Fruit fly (Drosophila melanogaster) whole organism, embryonic: ENCODE results near the gene Try29F.

Source experiments
- Atf6 ChIP-seq: fragments of 200-800 bp; sonication (Bioruptor generic); IDR thresholded peaks from 2 replicates; pipeline ENCODE4 v1.3.6; 2022; ENCODE audit warnings: missing biosample characterization, missing genetic modification characterization
- B-H1 ChIP-seq: fragments of 200-800 bp; sonication (Bioruptor generic); IDR thresholded peaks from 3 replicates; pipeline ENCODE4 v1.3.6; 2022; ENCODE audit warnings: missing biosample characterization, missing genetic modification characterization
- CG13624 ChIP-seq: fragments of 200-800 bp; sonication (Bioruptor generic); optimal IDR thresholded peaks from 2 replicates; lab custom pipeline; 2016; ENCODE audit warnings: missing biosample characterization, missing genetic modification characterization
- CG14667 ChIP-seq: fragments of 200-800 bp; sonication (Bioruptor generic); IDR thresholded peaks from 2 replicates; pipeline ENCODE4 v1.3.6; 2022; ENCODE audit warnings: missing biosample characterization, missing genetic modification characterization
- CG16815 ChIP-seq: fragments of 200-800 bp; sonication (Bioruptor generic); optimal IDR thresholded peaks from 3 replicates; lab custom pipeline; 2017; ENCODE audit warnings: missing biosample characterization, mild to moderate bottlenecking, missing genetic modification characterization
- CG17186 ChIP-seq: fragments of 200-800 bp; sonication (Bioruptor generic); optimal IDR thresholded peaks from 3 replicates; lab custom pipeline; 2017; ENCODE audit warnings: missing biosample characterization, missing genetic modification reagents, missing genetic modification characterization
- CG2120 ChIP-seq: fragments of 200-800 bp; sonication (Bioruptor generic); optimal IDR thresholded peaks from 3 replicates; lab custom pipeline; 2016; ENCODE audit warnings: missing biosample characterization, missing genetic modification characterization
- CG30020 ChIP-seq: fragments of 200-800 bp; optimal IDR thresholded peaks from 2 replicates; lab custom pipeline; 2019; ENCODE audit warnings: missing biosample characterization, mild to moderate bottlenecking, missing genetic modification characterization, moderate library complexity
- CG32532 ChIP-seq: fragments of 200-800 bp; sonication (Bioruptor generic); IDR thresholded peaks from 2 replicates; pipeline ENCODE4 v1.3.6; 2022; ENCODE audit warnings: missing biosample characterization, missing genetic modification characterization
- CG34224 ChIP-seq: fragments of 200-800 bp; sonication (Bioruptor generic); IDR thresholded peaks from 3 replicates; pipeline ENCODE4 v1.3.6; 2022; ENCODE audit warnings: missing biosample characterization, missing genetic modification characterization; ENCODE audit not compliant: partially characterized antibody
- CG6854 ChIP-seq: fragments of 200-800 bp; sonication (Bioruptor generic); optimal IDR thresholded peaks from 3 replicates; lab custom pipeline; 2017; ENCODE audit warnings: missing biosample characterization, mild to moderate bottlenecking, missing genetic modification characterization
- CG7786 ChIP-seq: fragments of 200-800 bp; sonication (Bioruptor generic); optimal IDR thresholded peaks from 2 replicates; lab custom pipeline; 2016; ENCODE audit warnings: missing biosample characterization, missing genetic modification characterization
- CG8290 ChIP-seq, 3 experiments: fragments of 200-800 bp; sonication (Bioruptor generic); optimal IDR thresholded peaks; 2 replicates each; lab custom pipeline; 2016 to 2019; ENCODE audit warnings: missing biosample characterization in 3 of 3, missing genetic modification characterization in 3 of 3, mild to moderate bottlenecking in 2 of 3, moderate library complexity in 1 of 3
- CG8924 ChIP-seq: fragments of 200-800 bp; optimal IDR thresholded peaks from 3 replicates; lab custom pipeline; 2019; ENCODE audit warnings: missing biosample characterization, mild to moderate bottlenecking, missing genetic modification characterization, moderate library complexity
- Ets65A ChIP-seq: fragments of 200-800 bp; sonication (Bioruptor generic); peaks from one replicate; lab custom pipeline; 2016; ENCODE audit warnings: missing biosample characterization, missing genetic modification characterization
- Hmx ChIP-seq: fragments of 200-800 bp; sonication (Bioruptor generic); optimal IDR thresholded peaks from 2 replicates; lab custom pipeline; 2016; ENCODE audit warnings: missing biosample characterization, missing genetic modification characterization
- Lpt ChIP-seq: fragments of >200 bp; optimal IDR thresholded peaks from 2 replicates; lab custom pipeline; 2018; ENCODE audit warnings: missing biosample characterization, missing genetic modification characterization
- Max ChIP-seq: fragments of 200-800 bp; sonication (Bioruptor generic); optimal IDR thresholded peaks from 2 replicates; lab custom pipeline; 2016; ENCODE audit warnings: missing biosample characterization, mild to moderate bottlenecking, missing genetic modification characterization
- Mes4 ChIP-seq: fragments of 200-800 bp; sonication (Bioruptor generic); optimal IDR thresholded peaks from 2 replicates; lab custom pipeline; 2016; ENCODE audit warnings: missing biosample characterization, missing genetic modification characterization
- Mrtf ChIP-seq: fragments of 200-800 bp; sonication (Bioruptor generic); IDR thresholded peaks from 3 replicates; pipeline ENCODE4 v1.3.6; 2022; ENCODE audit warnings: missing biosample characterization, missing genetic modification characterization
- Opbp ChIP-seq: fragments of 200-800 bp; sonication (Bioruptor generic); IDR thresholded peaks from 3 replicates; pipeline ENCODE4 v1.3.6; 2022; ENCODE audit warnings: missing biosample characterization, missing genetic modification characterization; ENCODE audit not compliant: partially characterized antibody
- Vsx1 ChIP-seq: fragments of 200-800 bp; sonication (Bioruptor generic); optimal IDR thresholded peaks from 2 replicates; lab custom pipeline; 2017; ENCODE audit warnings: missing biosample characterization, mild to moderate bottlenecking, missing genetic modification characterization, missing genetic modification reagents
- Xbp1 ChIP-seq: fragments of 200-800 bp; sonication (Bioruptor generic); optimal IDR thresholded peaks from 3 replicates; lab custom pipeline; 2016; ENCODE audit warnings: missing biosample characterization, mild to moderate bottlenecking, missing genetic modification characterization
- amos ChIP-seq: fragments of 200-800 bp; sonication (Bioruptor generic); IDR thresholded peaks from 2 replicates; pipeline ENCODE4 v1.3.6; 2022; ENCODE audit warnings: missing biosample characterization, missing genetic modification characterization; ENCODE audit not compliant: partially characterized antibody
- bab2 ChIP-seq: fragments of 200-800 bp; sonication (Bioruptor generic); optimal IDR thresholded peaks from 2 replicates; lab custom pipeline; 2016; ENCODE audit warnings: missing biosample characterization, missing genetic modification characterization
- btn ChIP-seq: fragments of 200-800 bp; sonication (Bioruptor generic); optimal IDR thresholded peaks from 2 replicates; lab custom pipeline; 2016; ENCODE audit warnings: missing biosample characterization, missing genetic modification characterization
- cad ChIP-seq: fragments of >200 bp; optimal IDR thresholded peaks from 2 replicates; lab custom pipeline; 2017; ENCODE audit warnings: missing biosample characterization, missing genetic modification characterization
- cg ChIP-seq: fragments of 200-800 bp; sonication (Bioruptor generic); optimal IDR thresholded peaks from 3 replicates; lab custom pipeline; 2019; ENCODE audit warnings: missing biosample characterization, mild to moderate bottlenecking, missing genetic modification characterization, moderate library complexity
- ems ChIP-seq: fragments of 200-800 bp; sonication (Bioruptor generic); optimal IDR thresholded peaks from 3 replicates; lab custom pipeline; 2016; ENCODE audit warnings: missing biosample characterization, missing genetic modification characterization
- ftz-f1 ChIP-seq: fragments of 200-800 bp; sonication (Bioruptor generic); optimal IDR thresholded peaks from 2 replicates; lab custom pipeline; 2016; ENCODE audit warnings: missing biosample characterization, missing genetic modification characterization
- gem ChIP-seq: fragments of 200-800 bp; sonication (Bioruptor generic); optimal IDR thresholded peaks from 2 replicates; lab custom pipeline; 2019; ENCODE audit warnings: missing biosample characterization, mild to moderate bottlenecking, missing genetic modification characterization, moderate library complexity
- gt ChIP-seq: fragments of 200-800 bp; sonication (Bioruptor generic); IDR thresholded peaks from 2 replicates; pipeline ENCODE4 v1.3.6; 2022; ENCODE audit warnings: missing biosample characterization, missing genetic modification characterization
- lola ChIP-seq, 3 experiments: fragments of >200 bp in 2 of 3; fragments of 200-800 bp in 1 of 3; sonication (Bioruptor generic) in 1 of 3; optimal IDR thresholded peaks; 2 replicates each; lab custom pipeline; 2017 to 2019; ENCODE audit warnings: missing biosample characterization in 3 of 3, missing genetic modification characterization in 3 of 3, mild to moderate bottlenecking in 1 of 3, moderate library complexity in 1 of 3
- lov ChIP-seq, 2 experiments: fragments of 200-800 bp in 1 of 2; fragments of >200 bp in 1 of 2; sonication (Bioruptor generic) in 1 of 2; IDR thresholded peaks in 1 of 2; optimal IDR thresholded peaks in 1 of 2; 2 replicates in 1 of 2; 3 replicates in 1 of 2; pipeline versions ENCODE4 v1.3.6 to Lab custom; 2017 to 2022; ENCODE audit warnings: missing biosample characterization in 1 of 2, missing genetic modification characterization in 1 of 2
- pfk ChIP-seq: fragments of 200-800 bp; sonication (Bioruptor generic); optimal IDR thresholded peaks from 2 replicates; lab custom pipeline; 2018; ENCODE audit warnings: missing biosample characterization, mild to moderate bottlenecking, missing genetic modification characterization, moderate library complexity
- ranshi ChIP-seq: fragments of 200-800 bp; sonication (Bioruptor generic); IDR thresholded peaks from 2 replicates; pipeline ENCODE4 v1.3.6; 2022; ENCODE audit warnings: missing biosample characterization, missing genetic modification characterization
- salm ChIP-seq: fragments of 200-800 bp; sonication (Bioruptor generic); optimal IDR thresholded peaks from 2 replicates; lab custom pipeline; 2018; ENCODE audit warnings: missing biosample characterization, mild to moderate bottlenecking, missing genetic modification characterization
- scrt ChIP-seq: fragments of 200-800 bp; sonication (Bioruptor generic); optimal IDR thresholded peaks from 2 replicates; lab custom pipeline; 2018; ENCODE audit warnings: missing biosample characterization, mild to moderate bottlenecking, missing genetic modification characterization, moderate library complexity
- seq ChIP-seq: fragments of 200-800 bp; sonication (Bioruptor generic); IDR thresholded peaks from 2 replicates; pipeline ENCODE4 v1.3.6; 2022; ENCODE audit warnings: missing biosample characterization, missing genetic modification characterization
- sim ChIP-seq: fragments of 200-800 bp; sonication (Bioruptor generic); IDR thresholded peaks from 2 replicates; pipeline ENCODE4 v1.3.6; 2022; ENCODE audit warnings: missing biosample characterization, missing genetic modification characterization
- sisA ChIP-seq: fragments of 200-800 bp; sonication (Bioruptor generic); IDR thresholded peaks from 2 replicates; pipeline ENCODE4 v1.3.6; 2022; ENCODE audit warnings: missing biosample characterization, missing genetic modification characterization
- tgo ChIP-seq: fragments of 200-800 bp; sonication (Bioruptor generic); IDR thresholded peaks from 3 replicates; pipeline ENCODE4 v1.3.6; 2022; ENCODE audit warnings: missing biosample characterization, missing genetic modification characterization
- tio ChIP-seq: fragments of 200-800 bp; sonication (Bioruptor generic); optimal IDR thresholded peaks from 2 replicates; lab custom pipeline; 2017; ENCODE audit warnings: missing biosample characterization, missing genetic modification characterization, inconsistent platforms
- trh ChIP-seq: fragments of 200-800 bp; sonication (Bioruptor generic); optimal IDR thresholded peaks from 2 replicates; lab custom pipeline; 2016; ENCODE audit warnings: missing biosample characterization, missing genetic modification characterization
- tx ChIP-seq: fragments of 200-800 bp; sonication (Bioruptor generic); optimal IDR thresholded peaks from 2 replicates; lab custom pipeline; 2016; ENCODE audit warnings: missing biosample characterization, missing genetic modification characterization
- wek ChIP-seq: fragments of 200-800 bp; sonication (Bioruptor generic); optimal IDR thresholded peaks from 3 replicates; lab custom pipeline; 2018; ENCODE audit warnings: missing biosample characterization, mild to moderate bottlenecking, missing genetic modification characterization, moderate library complexity

Try29F gene

DNA sequence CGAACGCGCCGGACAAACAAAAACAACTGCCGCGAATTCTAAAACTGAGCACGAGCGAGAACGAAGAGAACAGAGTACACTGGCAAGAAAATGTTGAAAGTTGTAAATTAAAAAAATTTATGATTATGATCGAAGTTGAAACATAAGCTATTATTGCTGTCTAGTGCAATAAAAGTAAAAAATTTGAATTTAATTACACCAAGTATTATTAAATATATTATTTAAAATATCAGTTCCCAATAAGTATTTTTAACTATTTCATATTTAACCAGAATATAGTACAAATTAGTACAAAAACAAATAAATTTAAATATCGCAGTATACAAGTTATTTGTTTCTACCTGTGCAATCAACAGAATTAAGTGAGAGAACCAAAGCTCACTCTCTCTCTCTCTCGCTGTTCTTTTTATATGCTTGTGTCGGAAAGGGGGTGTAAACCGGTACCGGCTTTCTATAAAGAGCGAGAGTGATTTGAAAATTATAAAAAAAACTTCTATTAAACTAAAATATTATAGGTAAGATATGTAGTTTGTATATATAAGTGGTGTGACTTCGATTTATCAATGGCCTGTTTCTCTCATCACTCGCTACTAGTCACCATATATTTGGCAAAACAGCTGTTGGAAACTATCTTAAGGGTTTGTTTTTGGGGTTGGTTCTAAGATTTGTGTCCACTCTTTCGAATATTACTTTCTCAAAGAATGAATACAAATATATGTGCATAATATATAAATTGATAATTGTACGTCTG lies 47.0 kb upstream of the Try29F start, which contains the start of gene C1GalTA (continued):
- TF ChIP-seq cg (no peak), Opbp (GFP tag; lab: Robert Waterston, UW) (no peak), sisA (peak; percentile 86), gt (peak; percentile 80; the same call in 1 of the 2 replicates), Xbp1 (peak; percentile 89), CG13624 (GFP tag; lab: Kevin White, UChicago) (peak; percentile 61), Hmx (no peak), seq (GFP tag; lab: Robert Waterston, UW) (peak; percentile 91), Lpt (GFP tag; lab: Kevin White, UChicago) (no peak), B-H1 (peak; percentile 92)

DNA sequence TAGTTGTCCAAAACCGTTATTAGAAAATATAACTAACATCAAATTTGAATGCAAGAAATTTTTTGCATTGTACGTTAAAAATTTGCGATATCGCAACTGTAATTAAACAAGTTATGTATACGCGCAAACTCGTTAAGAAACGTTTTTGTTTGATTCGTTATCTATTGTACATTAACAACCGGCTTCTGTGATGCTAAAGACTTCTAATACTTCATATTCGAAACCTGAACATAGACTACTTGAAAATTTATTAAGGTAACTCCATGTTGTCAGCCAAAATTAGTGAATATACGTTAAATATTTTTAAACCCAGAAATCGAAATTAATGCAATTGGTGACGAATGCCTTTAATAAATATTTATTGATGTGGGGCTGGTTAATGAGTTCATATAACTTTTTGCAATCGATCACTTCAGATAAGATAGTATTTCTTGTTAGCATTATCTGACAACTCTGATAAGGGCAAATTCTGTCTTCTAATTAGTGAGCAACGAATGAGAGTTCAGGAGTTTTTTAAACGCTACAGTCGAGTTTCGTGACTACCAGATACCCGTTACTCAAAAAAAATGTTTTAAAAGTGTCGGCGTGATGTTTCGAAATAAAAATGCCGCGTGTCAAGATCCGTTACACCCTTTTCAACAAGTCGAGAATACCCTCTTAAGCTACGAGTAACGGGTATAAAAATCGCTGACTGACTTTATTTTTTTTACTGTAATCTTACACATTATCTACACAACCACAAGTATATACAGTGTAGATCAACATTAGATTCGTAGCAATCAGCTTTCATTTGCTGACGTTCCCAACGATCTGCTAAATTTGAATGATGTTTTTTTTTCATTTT lies 45.9 kb upstream of the Try29F start:
- TF ChIP-seq tio (GFP tag; lab: Kevin White, UChicago) (peak; percentile 37), CG8924 (tag; lab: Kevin White, UChicago) (peak; percentile 34), CG30020 (no peak), ranshi (GFP tag; lab: Robert Waterston, UW) (no peak; the same call in 1 of the 2 replicates), pfk (GFP tag; lab: Kevin White, UChicago) (no peak), CG34224 (GFP tag; lab: Robert Waterston, UW) (no peak), ftz-f1 (GFP tag; lab: Kevin White, UChicago) (no peak), CG7786 (peak; percentile 68), Mrtf (GFP tag; lab: Robert Waterston, UW) (peak; percentile 49; the same call in 1 of the 3 replicates), Mes4 (GFP tag; lab: Kevin White, UChicago) (peak; percentile 30), cad (GFP tag; lab: Kevin White, UChicago) (no peak), Max (no peak), scrt (no peak), CG14667 (GFP tag; lab: Robert Waterston, UW) (no peak), salm (no peak), tx (GFP tag; lab: Kevin White, UChicago) (no peak), CG2120 (GFP tag; lab: Kevin White, UChicago) (peak; percentile 72), wek (GFP tag; lab: Kevin White, UChicago) (peak; percentile 10), lov (optimal IDR thresholded peaks at IDR 0.05; lab: Kevin White, UChicago) (no peak), lov (GFP tag; IDR thresholded peaks at IDR 0.05; lab: Robert Waterston, UW) (no peak; the same call in 2 of the 3 replicates), ems (GFP tag; lab: Kevin White, UChicago) (no peak), Ets65A (GFP tag; lab: Kevin White, UChicago) (peak; percentile 94), sim (GFP tag; lab: Robert Waterston, UW) (peak; percentile 20; the same call in 1 of the 2 replicates), amos (GFP tag; lab: Robert Waterston, UW) (peak; percentile 83), trh (no peak), CG17186 (GFP tag; lab: Kevin White, UChicago) (no peak), CG16815 (GFP tag; lab: Kevin White, UChicago) (peak; percentile 27), Vsx1 (GFP tag; lab: Kevin White, UChicago) (no peak), CG8290 (GFP tag; optimal IDR thresholded peaks at IDR 0.05; lab: Kevin White, UChicago) (no peak), CG8290 (tag; optimal IDR thresholded peaks at IDR 0.05; lab: Kevin White, UChicago) (peak in 1 of 2 experiments; percentile 61), lola (GFP tag; optimal IDR thresholded peaks at IDR 0.05; lab: Kevin White, UChicago) (peak in 1 of 3 experiments; percentile 19), bab2 (peak; percentile 40), CG6854 (no peak), CG32532 (GFP tag; lab: Robert Waterston, UW) (peak; percentile 70), Atf6 (GFP tag; lab: Robert Waterston, UW) (peak; percentile 66), btn (GFP tag; lab: Kevin White, UChicago) (no peak), tgo (GFP tag; lab: Robert Waterston, UW) (peak; percentile 52; the same call in 2 of the 3 replicates), gem (tag; lab: Kevin White, UChicago) (peak; percentile 61)
